Fruit fly (Drosophila melanogaster) Kc167 (cell line): ENCODE measurements around the gene Crtc.

Experiments used
- Myc ChIP-seq: fragments of >200 bp; optimal IDR thresholded peaks from 2 replicates; lab custom pipeline; 2017; ENCODE audit warnings: missing external identifiers
- Sin3A ChIP-seq: fragments of >200 bp; optimal IDR thresholded peaks from 2 replicates; lab custom pipeline; 2018; ENCODE audit warnings: missing external identifiers
- h ChIP-seq: fragments of >200 bp; optimal IDR thresholded peaks from 3 replicates; lab custom pipeline; 2018; ENCODE audit warnings: missing external identifiers
- insv ChIP-seq: fragments of >200 bp; optimal IDR thresholded peaks from 3 replicates; lab custom pipeline; 2018; ENCODE audit warnings: missing external identifiers
- psq ChIP-seq: fragments of >200 bp; optimal IDR thresholded peaks from 2 replicates; lab custom pipeline; 2017; ENCODE audit warnings: missing external identifiers
- ttk ChIP-seq: sonication (Bioruptor generic); optimal IDR thresholded peaks from 2 replicates; lab custom pipeline; 2017; ENCODE audit warnings: missing external identifiers

dm6 chr3L:17622935-17623334, 46.1 kb downstream of the Crtc start:
- TF ChIP-seq ttk (lab: Kevin White, UChicago) (no peak), psq (lab: Kevin White, UChicago) (no peak), h (no peak), Sin3A (no peak), Myc (no peak), insv (lab: Kevin White, UChicago) (no peak)
